Fruit fly (Drosophila melanogaster): ENCODE data around the gene CG14377.

Gene CG14377

DNA sequence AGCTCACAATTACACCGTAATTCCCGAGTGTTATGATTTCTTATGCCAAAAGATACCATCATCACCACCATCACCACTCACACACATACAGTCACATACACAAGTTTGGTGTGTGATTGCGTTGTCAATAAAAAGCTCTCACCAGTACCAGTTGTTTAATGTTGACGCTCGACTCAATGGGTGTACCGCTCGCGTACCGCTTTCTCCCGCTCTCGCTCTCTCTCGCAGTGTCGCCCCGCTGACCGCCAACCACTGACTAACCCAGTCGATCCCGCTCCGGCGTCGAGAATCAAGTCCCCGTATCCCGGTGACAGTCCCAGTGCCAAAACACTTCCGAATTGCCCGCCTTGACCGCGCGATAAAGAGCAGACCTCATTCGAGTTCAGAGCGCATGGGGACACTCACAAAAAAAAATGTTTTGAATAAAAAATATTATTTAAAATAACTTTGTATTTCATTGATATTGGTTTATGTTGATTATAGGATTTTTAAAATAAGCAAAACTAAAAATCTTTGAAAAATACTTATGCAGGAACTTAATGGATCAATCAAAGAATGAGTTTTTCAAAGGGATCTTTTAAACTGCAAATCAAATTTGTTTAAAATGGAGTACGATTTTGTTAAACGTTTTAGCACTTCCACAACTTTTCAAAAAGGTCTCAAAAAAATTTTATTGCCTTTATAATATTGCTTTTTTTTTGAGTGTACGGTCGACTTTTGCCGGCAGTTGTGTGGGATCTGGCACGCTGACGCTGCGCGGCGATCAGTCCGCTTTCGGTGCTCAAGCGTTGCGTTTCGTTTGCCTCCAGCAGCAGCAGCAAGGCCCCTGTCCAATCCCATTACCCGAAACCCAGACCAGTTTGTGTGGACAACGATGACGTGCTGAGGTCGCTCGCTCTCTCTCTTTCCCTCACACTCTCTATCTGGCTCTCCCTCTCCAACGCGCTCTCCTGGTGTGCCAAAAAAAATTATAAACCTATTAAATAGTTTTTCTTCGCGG lies 33.2 kb upstream of the CG14377 start, which contains the start of gene Dic1 (continued):
- TF ChIP-seq Nf-YC (tag; optimal IDR thresholded peaks at IDR 0.05) (peak; percentile 87), Dll (GFP tag; IDR thresholded peaks at IDR 0.05; ENCODE audit: partially characterized antibody) (0 out of 4 replicates have a peak, but pooled peaks have one; percentile 30), CG13894 (tag; optimal IDR thresholded peaks at IDR 0.05) (peak; percentile 94), Mes4 (GFP tag; optimal IDR thresholded peaks at IDR 0.05) (peak; percentile 85), CG17385 (GFP tag; optimal IDR thresholded peaks at IDR 0.05) (peak; percentile 95), lilli (GFP tag; optimal IDR thresholded peaks at IDR 0.05) (peak; percentile 97), CG30431 (GFP tag; optimal IDR thresholded peaks at IDR 0.05) (peak; percentile 93), nerfin-1 (tag; optimal IDR thresholded peaks at IDR 0.05) (peak; percentile 97), sr (GFP tag; IDR thresholded peaks at IDR 0.05) (peak; percentile 80), tll (GFP tag; optimal IDR thresholded peaks at IDR 0.05) (peak in 1 of 2 experiments; percentile 64), CG1233 (GFP tag; optimal IDR thresholded peaks at IDR 0.05) (peak; percentile 97), CG18262 (tag; optimal IDR thresholded peaks at IDR 0.05) (peak; percentile 98), crc (GFP tag; optimal IDR thresholded peaks at IDR 0.05) (peak; percentile 75), CG18619 (GFP tag; optimal IDR thresholded peaks at IDR 0.05) (peak; percentile 98), E2f1 (GFP tag; IDR thresholded peaks at IDR 0.05) (peak; percentile 88), phol (tag; optimal IDR thresholded peaks at IDR 0.05) (peak; percentile 98), so (GFP tag; IDR thresholded peaks at IDR 0.05) (peak; percentile 86), Usf (GFP tag; optimal IDR thresholded peaks at IDR 0.05) (peak; percentile 96), Atf3 (GFP tag; optimal IDR thresholded peaks at IDR 0.05) (peak; percentile 88), Hmx (GFP tag; optimal IDR thresholded peaks at IDR 0.05) (peak; percentile 88), sug (tag; optimal IDR thresholded peaks at IDR 0.05) (peak; percentile 92), CG1603 (tag; optimal IDR thresholded peaks at IDR 0.05) (peak; percentile 67), CG12744 (GFP tag; optimal IDR thresholded peaks at IDR 0.05) (peak; percentile 86), toy (GFP tag; IDR thresholded peaks at IDR 0.05) (peak; percentile 83), kah (GFP tag; optimal IDR thresholded peaks at IDR 0.05) (peak; percentile 93), CG15269 (tag; optimal IDR thresholded peaks at IDR 0.05) (peak; percentile 97), sima (GFP tag; optimal IDR thresholded peaks at IDR 0.05) (peak; percentile 59), peb (GFP tag; IDR thresholded peaks at IDR 0.05) (no peak; the same call in 1 of the 2 replicates), Poxn (GFP tag; IDR thresholded peaks at IDR 0.05) (peak; percentile 84), CG10366 (GFP tag; IDR thresholded peaks at IDR 0.05) (peak; percentile 89), tx (GFP tag; optimal IDR thresholded peaks at IDR 0.05) (peak; percentile 79), CG5953 (GFP tag; IDR thresholded peaks at IDR 0.05) (peak; percentile 74), pzg (GFP tag; optimal IDR thresholded peaks at IDR 0.05) (no peak), CG10321 (GFP tag; IDR thresholded peaks at IDR 0.05) (peak; percentile 30; the same call in 1 of the 2 replicates), slp2 (GFP tag; optimal IDR thresholded peaks at IDR 0.05) (peak; percentile 88), CG7357 (GFP tag; IDR thresholded peaks at IDR 0.05) (peak; percentile 85), mam (GFP tag; optimal IDR thresholded peaks at IDR 0.05) (peak; percentile 92), CG34376 (GFP tag; optimal IDR thresholded peaks at IDR 0.05) (peak; percentile 91), CG2875 (GFP tag; optimal IDR thresholded peaks at IDR 0.05) (peak; percentile 94), CG4617 (GFP tag; optimal IDR thresholded peaks at IDR 0.05; ENCODE audit: borderline replicate concordance) (peak; percentile 84), CG10274 (GFP tag; optimal IDR thresholded peaks at IDR 0.05) (peak; percentile 91), run (tag; optimal IDR thresholded peaks at IDR 0.05) (peak; percentile 93), btn (GFP tag; optimal IDR thresholded peaks at IDR 0.05) (peak; percentile 74), HLH54F (GFP tag; optimal IDR thresholded peaks at IDR 0.05) (peak; percentile 93), br (optimal IDR thresholded peaks at IDR 0.05) (no peak), CG18011 (GFP tag; optimal IDR thresholded peaks at IDR 0.05) (peak; percentile 87), fd96Cb (tag; optimal IDR thresholded peaks at IDR 0.05) (peak; percentile 98), HLHmδ (GFP tag; optimal IDR thresholded peaks at IDR 0.05) (peak; percentile 82), CTCF (GFP tag; optimal IDR thresholded peaks at IDR 0.05) (peak; percentile 63)
